Worm (Caenorhabditis elegans) whole organism, L2 larva: Measurements from ENCODE around the gene irld-27.

Source experiments
- C34F6.9 ChIP-seq: fragments of 150-350 bp; optimal IDR thresholded peaks from 2 replicates; lab custom pipeline; 2014; ENCODE audit warnings: missing biosample characterization, missing genetic modification characterization
- F13H6.1 ChIP-seq: sonication (generic microtip); optimal IDR thresholded peaks from 2 replicates; lab custom pipeline; 2016; ENCODE audit warnings: missing genetic modification characterization, missing compliant biosample characterization
- R02D3.7 ChIP-seq: fragments of 150-350 bp; optimal IDR thresholded peaks from 2 replicates; lab custom pipeline; 2014; ENCODE audit warnings: missing biosample characterization, missing genetic modification characterization
- Y55F3AM.14 ChIP-seq: fragments of 200-800 bp; sonication (Bioruptor generic); optimal IDR thresholded peaks from 2 replicates; lab custom pipeline; 2018; ENCODE audit warnings: mild to moderate bottlenecking, missing genetic modification characterization, missing compliant biosample characterization
- ZK546.5 ChIP-seq: sonication (generic microtip); optimal IDR thresholded peaks from 2 replicates; lab custom pipeline; 2017; ENCODE audit warnings: missing biosample characterization, missing genetic modification characterization
- alr-1 ChIP-seq: fragments of 150-350 bp; optimal IDR thresholded peaks from 2 replicates; lab custom pipeline; 2014; ENCODE audit warnings: missing biosample characterization, missing genetic modification characterization
- aly-2 ChIP-seq: fragments of 150-350 bp; optimal IDR thresholded peaks from 2 replicates; lab custom pipeline; 2014; ENCODE audit warnings: missing biosample characterization, missing genetic modification characterization
- ama-1 ChIP-seq: fragments of 150-350 bp; optimal IDR thresholded peaks from 2 replicates; lab custom pipeline; 2018; ENCODE audit warnings: inconsistent platforms
- blmp-1 ChIP-seq: sonication (generic microtip); optimal IDR thresholded peaks from 2 replicates; lab custom pipeline; 2017; ENCODE audit warnings: missing genetic modification characterization, mild to moderate bottlenecking, missing compliant biosample characterization, antibody characterized with exemption, moderate library complexity; ENCODE audit not compliant: insufficient read depth
- elt-1 ChIP-seq: fragments of 150-350 bp; optimal IDR thresholded peaks from 2 replicates; lab custom pipeline; 2014; ENCODE audit warnings: missing biosample characterization, missing genetic modification characterization
- elt-3 ChIP-seq: sonication (generic microtip); optimal IDR thresholded peaks from 2 replicates; lab custom pipeline; 2017; ENCODE audit warnings: missing biosample characterization, missing genetic modification characterization
- fos-1 ChIP-seq: fragments of 150-350 bp; optimal IDR thresholded peaks from 2 replicates; lab custom pipeline; 2014; ENCODE audit warnings: missing biosample characterization, missing genetic modification characterization
- gmeb-1 ChIP-seq: fragments of 150-350 bp; optimal IDR thresholded peaks from 2 replicates; lab custom pipeline; 2014; ENCODE audit warnings: missing biosample characterization, missing genetic modification characterization
- lin-11 ChIP-seq: fragments of 150-350 bp; sonication (generic microtip); optimal IDR thresholded peaks from 2 replicates; lab custom pipeline; 2014; ENCODE audit warnings: missing biosample characterization, missing genetic modification characterization, inconsistent platforms, mixed read lengths
- lin-39 ChIP-seq: fragments of 150-350 bp; optimal IDR thresholded peaks from 2 replicates; lab custom pipeline; 2014; ENCODE audit warnings: missing biosample characterization, missing genetic modification reagents, missing genetic modification characterization
- lsy-2 ChIP-seq, 2 experiments: fragments of 150-350 bp in 1 of 2; sonication (generic microtip) in 1 of 2; optimal IDR thresholded peaks; 2 replicates each; lab custom pipeline; 2014 to 2017; ENCODE audit warnings: missing biosample characterization in 2 of 2, missing genetic modification characterization in 2 of 2
- mab-5 ChIP-seq: fragments of 150-350 bp; optimal IDR thresholded peaks from 2 replicates; lab custom pipeline; 2014; ENCODE audit warnings: missing biosample characterization, missing genetic modification characterization
- mdl-1 ChIP-seq, 2 experiments: fragments of 150-350 bp in 1 of 2; sonication (generic microtip) in 1 of 2; optimal IDR thresholded peaks; 2 replicates each; lab custom pipeline; 2017; ENCODE audit warnings: missing biosample characterization in 2 of 2, missing genetic modification characterization in 2 of 2
- nhr-11 ChIP-seq: fragments of 150-350 bp; optimal IDR thresholded peaks from 2 replicates; lab custom pipeline; 2014; ENCODE audit warnings: missing biosample characterization, missing genetic modification characterization
- nhr-12 ChIP-seq: fragments of 150-350 bp; optimal IDR thresholded peaks from 2 replicates; lab custom pipeline; 2014; ENCODE audit warnings: missing biosample characterization, missing genetic modification characterization
- nhr-129 ChIP-seq: fragments of 150-350 bp; optimal IDR thresholded peaks from 2 replicates; lab custom pipeline; 2014; ENCODE audit warnings: missing biosample characterization, missing genetic modification characterization
- nhr-21 ChIP-seq: fragments of 150-350 bp; optimal IDR thresholded peaks from 2 replicates; lab custom pipeline; 2014; ENCODE audit warnings: missing biosample characterization, missing genetic modification characterization
- nhr-25 ChIP-seq: fragments of 150-350 bp; sonication (generic microtip); optimal IDR thresholded peaks from 3 replicates; lab custom pipeline; 2014; ENCODE audit warnings: missing biosample characterization, missing genetic modification characterization
- nhr-77 ChIP-seq: fragments of 150-350 bp; optimal IDR thresholded peaks from 2 replicates; lab custom pipeline; 2014; ENCODE audit warnings: missing biosample characterization, missing genetic modification characterization
- peb-1 ChIP-seq: fragments of 150-350 bp; optimal IDR thresholded peaks from 2 replicates; lab custom pipeline; 2014; ENCODE audit warnings: missing biosample characterization, missing genetic modification characterization
- sem-4 ChIP-seq: fragments of 150-350 bp; optimal IDR thresholded peaks from 2 replicates; lab custom pipeline; 2014; ENCODE audit warnings: missing biosample characterization, missing genetic modification reagents, missing genetic modification characterization
- sma-3 ChIP-seq: sonication (generic microtip); optimal IDR thresholded peaks from 2 replicates; lab custom pipeline; 2016; ENCODE audit warnings: missing genetic modification reagents, missing genetic modification characterization, missing compliant biosample characterization
- sma-9 ChIP-seq, 2 experiments: fragments of 150-350 bp in 1 of 2; sonication (generic microtip) in 1 of 2; optimal IDR thresholded peaks; 2 replicates each; lab custom pipeline; 2014 to 2016; ENCODE audit warnings: missing genetic modification characterization in 2 of 2, mild to moderate bottlenecking in 1 of 2, missing biosample characterization in 1 of 2, missing compliant biosample characterization in 1 of 2, missing genetic modification reagents in 1 of 2, moderate library complexity in 1 of 2
- snpc-4 ChIP-seq: fragments of 150-350 bp; optimal IDR thresholded peaks from 2 replicates; lab custom pipeline; 2014; ENCODE audit warnings: missing biosample characterization, missing genetic modification characterization
- unc-39 ChIP-seq: fragments of 150-350 bp; optimal IDR thresholded peaks from 2 replicates; lab custom pipeline; 2014; ENCODE audit warnings: missing biosample characterization, missing genetic modification characterization
- unc-62 ChIP-seq: fragments of 150-350 bp; optimal IDR thresholded peaks from 2 replicates; lab custom pipeline; 2014; ENCODE audit warnings: missing biosample characterization, missing genetic modification reagents, missing genetic modification characterization
- ztf-1 ChIP-seq: fragments of 200-800 bp; sonication (Bioruptor generic); conservative IDR thresholded peaks from 2 replicates; pipeline ENCODE4 v1.3.6; 2022; ENCODE audit warnings: missing genetic modification characterization, missing compliant biosample characterization
- ztf-11 ChIP-seq: sonication (generic microtip); optimal IDR thresholded peaks from 2 replicates; lab custom pipeline; 2017; ENCODE audit warnings: missing biosample characterization, missing genetic modification characterization
- ztf-4 ChIP-seq: fragments of 150-350 bp; optimal IDR thresholded peaks from 2 replicates; lab custom pipeline; 2014; ENCODE audit warnings: missing biosample characterization, missing genetic modification characterization

Gene irld-27

DNA sequence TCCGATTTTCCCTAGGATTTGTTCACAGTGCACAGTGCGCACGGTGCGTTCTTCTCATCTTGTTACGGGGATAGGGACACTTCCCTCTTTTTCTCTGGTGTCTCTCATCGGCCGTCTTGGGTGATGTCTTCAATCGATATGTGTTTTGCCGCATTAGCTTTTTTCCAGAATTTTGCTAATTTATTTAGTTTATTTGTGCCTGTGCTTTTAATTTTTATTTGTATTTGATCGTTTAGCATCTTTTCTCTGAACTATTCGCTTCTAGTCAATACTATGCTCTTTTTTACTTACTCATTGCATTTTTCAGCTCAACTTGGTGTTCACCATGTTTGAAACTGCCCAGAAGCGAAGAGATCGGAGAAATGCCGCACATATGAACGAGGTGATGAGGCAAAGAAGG, 8.1 kb downstream of the irld-27 start, which contains the start of gene F14D2.5:
F14D2.5 (plus strand) TSS at position 301 of the 400 bp plus-strand sequence.
- TF ChIP-seq gmeb-1 (tag; lab: Kevin White, UChicago) (no peak), blmp-1 (tag; lab: Kevin White, UChicago) (no peak), snpc-4 (tag; lab: Kevin White, UChicago) (no peak), unc-39 (tag; lab: Kevin White, UChicago) (no peak), elt-3 (tag; lab: Kevin White, UChicago) (no peak), sma-3 (GFP tag; lab: Kevin White, UChicago) (no peak), Y55F3AM.14 (no peak)

DNA sequence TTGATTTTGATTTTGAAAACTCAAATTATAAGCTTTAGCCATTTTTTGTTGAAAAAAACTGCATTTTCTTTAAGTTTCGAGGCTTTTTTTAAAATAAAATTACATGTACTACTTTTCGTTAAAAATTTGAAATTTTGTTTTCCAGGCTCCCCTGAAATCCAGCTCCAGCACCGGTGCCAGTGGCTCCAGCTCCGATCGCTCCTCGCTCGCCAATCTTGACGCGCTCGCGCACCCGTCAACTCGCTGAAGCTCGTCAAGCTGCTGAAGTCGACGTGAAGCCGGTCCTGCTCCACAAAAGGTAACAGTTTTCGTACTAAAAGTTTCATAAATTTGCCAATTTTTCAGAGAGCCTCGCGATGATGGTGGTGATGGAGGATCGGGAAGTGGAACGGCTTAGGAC, 8.7 kb downstream of the irld-27 start:
- TF ChIP-seq lsy-2 (tag; optimal IDR thresholded peaks at IDR 0.05; lab: Kevin White, UChicago) (no peak), nhr-21 (tag; lab: Kevin White, UChicago) (no peak), unc-62 (GFP tag; lab: Kevin White, UChicago) (no peak), sem-4 (tag; lab: Kevin White, UChicago) (no peak), aly-2 (tag; lab: Kevin White, UChicago) (no peak), nhr-77 (no peak), ztf-1 (GFP tag; lab: Robert Waterston, UW) (no peak), fos-1 (tag; lab: Kevin White, UChicago) (no peak), lin-39 (tag; lab: Kevin White, UChicago) (no peak), elt-1 (tag; lab: Kevin White, UChicago) (no peak), blmp-1 (tag; lab: Kevin White, UChicago) (no peak), sma-9 (GFP tag; optimal IDR thresholded peaks at IDR 0.05; lab: Kevin White, UChicago) (no peak), sma-9 (tag; optimal IDR thresholded peaks at IDR 0.05; lab: Kevin White, UChicago) (no peak), lin-11 (tag; lab: Kevin White, UChicago) (no peak), ama-1 (lab: Kevin White, UChicago) (no peak), R02D3.7 (tag; lab: Kevin White, UChicago) (no peak), ztf-11 (tag; lab: Kevin White, UChicago) (no peak), F13H6.1 (tag; lab: Kevin White, UChicago) (no peak), nhr-11 (tag; lab: Kevin White, UChicago) (no peak)

DNA sequence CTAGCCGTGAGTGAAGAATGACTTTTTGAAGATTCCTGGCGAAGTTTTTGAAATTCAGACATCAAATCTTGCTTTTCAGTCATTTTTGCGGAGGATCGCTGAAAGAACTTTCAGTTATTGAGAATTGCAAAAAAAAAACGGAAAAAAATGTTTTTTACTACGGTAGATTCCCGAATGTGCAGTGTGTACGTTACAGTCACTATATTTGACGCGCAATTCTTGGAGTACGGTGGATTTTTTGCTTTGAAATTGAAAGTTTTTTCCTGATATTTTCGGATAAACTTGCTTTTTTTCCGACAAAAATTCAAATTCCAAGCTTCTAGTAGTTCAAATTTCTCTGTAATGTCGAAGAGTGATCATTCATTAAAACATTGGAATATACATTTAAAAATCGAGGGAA, 9.8 kb downstream of the irld-27 start, which contains the start of gene F14D2.11:
F14D2.11 (minus strand) TSS at position 101 of the 400 bp plus-strand sequence.
- TF ChIP-seq nhr-12 (tag; lab: Kevin White, UChicago) (no peak), lsy-2 (tag; optimal IDR thresholded peaks at IDR 0.05; lab: Kevin White, UChicago) (no peak), nhr-25 (tag; lab: Kevin White, UChicago) (no peak), unc-39 (tag; lab: Kevin White, UChicago) (no peak), mab-5 (tag; lab: Kevin White, UChicago) (no peak), C34F6.9 (no peak), elt-3 (tag; lab: Kevin White, UChicago) (no peak), F13H6.1 (tag; lab: Kevin White, UChicago) (no peak), alr-1 (tag; lab: Kevin White, UChicago) (no peak), gmeb-1 (tag; lab: Kevin White, UChicago) (no peak), snpc-4 (tag; lab: Kevin White, UChicago) (no peak), nhr-11 (tag; lab: Kevin White, UChicago) (no peak), lin-39 (tag; lab: Kevin White, UChicago) (no peak), mdl-1 (tag; optimal IDR thresholded peaks at IDR 0.05; lab: Kevin White, UChicago) (no peak), Y55F3AM.14 (no peak), ztf-4 (no peak), nhr-129 (no peak)

DNA sequence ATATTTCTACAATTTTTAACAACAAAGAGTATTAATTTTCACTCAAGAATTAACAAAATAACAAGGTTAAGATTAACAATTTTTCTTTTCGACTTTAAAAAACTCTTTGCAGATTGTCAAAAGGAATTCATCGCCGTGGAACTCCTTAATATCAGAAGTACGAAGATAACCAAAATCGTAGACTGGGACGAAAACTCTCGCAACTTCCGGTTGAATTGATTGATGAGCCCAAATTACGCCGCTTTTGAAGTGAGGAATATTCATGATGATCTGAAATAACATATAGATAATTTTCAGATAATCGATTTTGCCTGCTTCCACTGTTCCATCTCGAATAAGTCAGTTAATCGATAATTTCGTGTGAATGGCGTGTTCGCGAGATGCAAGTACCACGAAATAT, 11.6 kb downstream of the irld-27 start, which contains the start of gene F14D2.15:
F14D2.15 (minus strand) TSS at position 101 of the 400 bp plus-strand sequence.
- TF ChIP-seq mdl-1 (tag; optimal IDR thresholded peaks at IDR 0.05; lab: Kevin White, UChicago) (no peak), ZK546.5 (tag; lab: Kevin White, UChicago) (no peak), R02D3.7 (tag; lab: Kevin White, UChicago) (no peak), ama-1 (lab: Kevin White, UChicago) (no peak), gmeb-1 (tag; lab: Kevin White, UChicago) (no peak), lin-11 (tag; lab: Kevin White, UChicago) (no peak), nhr-11 (tag; lab: Kevin White, UChicago) (no peak), lin-39 (tag; lab: Kevin White, UChicago) (no peak), nhr-12 (tag; lab: Kevin White, UChicago) (no peak), mab-5 (tag; lab: Kevin White, UChicago) (no peak), peb-1 (tag; lab: Kevin White, UChicago) (no peak)
